Fruit fly (Drosophila melanogaster): Measurements from ENCODE around the gene BBIP1.

The BBIP1 gene

DNA sequence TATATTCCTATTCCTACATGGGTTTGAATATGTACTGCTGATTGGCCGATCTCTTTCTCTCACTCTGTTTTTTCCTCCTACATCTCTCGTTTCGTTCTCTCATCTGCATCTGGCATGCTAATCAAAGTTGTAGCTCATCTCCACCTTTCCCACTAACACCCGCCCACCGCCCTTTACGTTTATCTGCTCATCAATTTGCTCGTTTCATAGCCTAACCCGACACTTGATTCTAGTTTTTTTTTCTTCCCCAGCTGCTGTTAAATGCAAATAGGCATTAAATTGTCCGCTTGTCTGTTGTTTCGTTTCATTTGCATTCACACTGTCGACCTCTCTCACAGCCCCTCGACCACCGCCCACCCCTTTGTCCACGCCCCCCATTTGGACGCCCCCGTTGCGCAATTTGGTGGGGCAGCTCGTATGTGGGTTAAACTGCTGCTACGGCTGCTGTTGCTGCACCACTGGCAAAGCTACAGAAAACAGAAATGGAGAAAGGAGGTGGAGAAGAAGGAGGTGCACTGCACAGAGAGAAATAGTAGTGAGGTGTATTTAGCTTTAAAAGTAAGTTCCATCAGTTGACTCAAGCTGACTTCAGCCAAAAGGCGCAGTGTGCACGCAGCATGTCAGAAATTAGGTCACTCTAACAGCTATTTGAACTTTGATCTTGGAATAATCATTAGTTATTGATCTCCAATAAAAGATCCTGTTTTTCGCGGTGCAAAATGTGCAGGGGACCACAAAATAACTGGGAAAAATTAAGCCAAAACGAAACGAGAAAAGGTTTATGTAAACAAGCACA lies 16.5 kb downstream of the BBIP1 start:
- TF ChIP-seq CG17801 (GFP tag; optimal IDR thresholded peaks at IDR 0.05; ENCODE audit: partially characterized antibody): no peak

- TF ChIP-seq CG17801 (GFP tag; optimal IDR thresholded peaks at IDR 0.05; ENCODE audit: partially characterized antibody): peak; percentile 21
Observed at dm6 chr3R:9422338-9422737, 18.2 kb downstream of the BBIP1 start.

- no peak for TF ChIP-seq CG17801 (GFP tag; optimal IDR thresholded peaks at IDR 0.05; ENCODE audit: partially characterized antibody)
Observed at dm6 chr3R:9424061-9424665, 20.0 kb downstream of the BBIP1 start.

dm6 chr3R:9427328-9427727 lies 23.1 kb downstream of the BBIP1 start:
- no peak for TF ChIP-seq CG17801 (GFP tag; optimal IDR thresholded peaks at IDR 0.05; ENCODE audit: partially characterized antibody)

- peak; percentile 10 for TF ChIP-seq CG17801 (GFP tag; optimal IDR thresholded peaks at IDR 0.05; ENCODE audit: partially characterized antibody)
Observed at dm6 chr3R:9428189-9428699, 24.1 kb downstream of the BBIP1 start.

DNA sequence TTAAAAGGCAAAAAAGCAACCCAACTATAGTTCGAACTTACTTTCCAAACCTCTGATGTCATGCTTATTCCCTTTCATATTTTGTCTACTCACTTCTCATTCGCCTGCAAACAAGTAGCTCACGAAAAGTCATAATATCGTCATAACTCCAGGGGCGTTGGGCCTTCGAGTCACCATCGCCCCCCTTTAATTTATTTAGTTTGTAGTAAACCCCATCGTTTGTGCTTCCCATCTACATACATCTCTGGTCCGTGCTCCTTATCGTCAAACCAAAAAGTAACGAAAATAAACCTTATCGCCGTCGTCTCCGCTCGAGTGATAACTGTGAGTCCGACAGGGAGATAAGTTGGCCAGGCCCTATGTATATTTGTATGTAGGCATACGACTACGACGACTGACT lies 24.8 kb downstream of the BBIP1 start:
- TF ChIP-seq CG17801 (GFP tag; optimal IDR thresholded peaks at IDR 0.05; ENCODE audit: partially characterized antibody): peak; percentile 22

dm6 chr3R:9430344-9431253 lies 26.4 kb downstream of the BBIP1 start:
- no peak for TF ChIP-seq CG17801 (GFP tag; optimal IDR thresholded peaks at IDR 0.05; ENCODE audit: partially characterized antibody)

DNA sequence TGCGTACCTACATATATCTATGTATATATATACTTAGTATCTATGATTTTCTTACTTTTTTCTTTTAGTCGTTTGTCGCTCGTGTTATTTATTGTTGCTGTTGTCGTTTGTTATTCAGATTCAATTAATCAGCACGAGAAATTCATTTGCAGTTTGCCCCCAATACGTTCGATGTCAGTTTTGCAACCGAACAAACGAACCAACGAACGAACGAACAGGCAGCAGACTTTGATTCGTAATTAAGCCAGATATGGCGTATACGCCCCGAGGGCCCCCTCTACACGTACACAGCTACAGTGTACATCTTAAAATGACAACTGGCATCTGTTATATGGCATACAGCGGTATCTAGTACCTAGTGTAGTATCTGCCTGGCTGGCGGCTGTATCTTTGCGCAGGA lies 29.1 kb downstream of the BBIP1 start:
- no peak for TF ChIP-seq CG17801 (GFP tag; optimal IDR thresholded peaks at IDR 0.05; ENCODE audit: partially characterized antibody)

- TF ChIP-seq CG17801 (GFP tag; optimal IDR thresholded peaks at IDR 0.05; ENCODE audit: partially characterized antibody): no peak
Observed at dm6 chr3R:9433774-9434173, 29.6 kb downstream of the BBIP1 start.

DNA sequence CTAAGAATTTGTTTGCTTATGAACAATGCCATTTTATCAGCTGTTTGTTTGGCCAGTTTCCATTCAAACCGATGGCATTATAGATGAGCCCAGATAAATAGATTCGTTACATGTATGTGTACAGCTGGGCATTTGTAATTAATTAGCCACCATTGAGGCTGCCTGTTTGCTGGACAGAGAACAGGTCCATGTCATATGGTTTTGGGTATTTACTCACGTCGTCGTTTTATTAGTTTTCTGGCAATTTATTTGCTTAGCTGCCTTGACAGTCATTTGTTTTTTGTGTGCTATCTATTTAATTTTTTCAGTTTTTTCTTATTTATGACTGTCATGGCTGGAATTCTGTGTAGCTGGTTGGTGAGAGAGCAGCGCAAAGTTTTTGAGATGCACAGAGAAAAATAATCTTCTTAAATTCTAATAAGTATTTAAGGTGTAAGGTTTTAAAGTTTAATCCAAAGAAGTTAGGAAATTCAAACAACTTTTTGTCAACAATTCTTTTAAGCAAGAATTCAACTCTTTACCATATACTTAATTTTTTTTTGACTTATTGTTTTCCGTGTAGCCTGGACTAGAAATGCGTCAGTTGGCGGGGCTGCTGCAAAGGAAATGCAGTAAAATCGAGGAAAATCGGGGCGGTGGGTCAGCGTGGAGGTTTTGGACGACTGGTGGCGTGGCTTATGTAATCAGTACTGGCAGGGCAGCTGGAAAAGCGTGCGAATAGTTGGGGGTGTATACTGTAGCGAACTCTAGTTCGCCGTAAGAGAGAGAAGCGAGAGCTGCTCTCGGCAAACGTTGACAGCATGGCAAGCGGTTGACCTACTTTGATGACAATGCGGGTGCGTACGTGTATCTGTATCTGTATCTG lies 30.6 kb downstream of the BBIP1 start:
- TF ChIP-seq CG17801 (GFP tag; optimal IDR thresholded peaks at IDR 0.05; ENCODE audit: partially characterized antibody): no peak

- no peak for TF ChIP-seq CG17801 (GFP tag; optimal IDR thresholded peaks at IDR 0.05; ENCODE audit: partially characterized antibody)
Observed at dm6 chr3R:9435898-9436297, 31.7 kb downstream of the BBIP1 start.

DNA sequence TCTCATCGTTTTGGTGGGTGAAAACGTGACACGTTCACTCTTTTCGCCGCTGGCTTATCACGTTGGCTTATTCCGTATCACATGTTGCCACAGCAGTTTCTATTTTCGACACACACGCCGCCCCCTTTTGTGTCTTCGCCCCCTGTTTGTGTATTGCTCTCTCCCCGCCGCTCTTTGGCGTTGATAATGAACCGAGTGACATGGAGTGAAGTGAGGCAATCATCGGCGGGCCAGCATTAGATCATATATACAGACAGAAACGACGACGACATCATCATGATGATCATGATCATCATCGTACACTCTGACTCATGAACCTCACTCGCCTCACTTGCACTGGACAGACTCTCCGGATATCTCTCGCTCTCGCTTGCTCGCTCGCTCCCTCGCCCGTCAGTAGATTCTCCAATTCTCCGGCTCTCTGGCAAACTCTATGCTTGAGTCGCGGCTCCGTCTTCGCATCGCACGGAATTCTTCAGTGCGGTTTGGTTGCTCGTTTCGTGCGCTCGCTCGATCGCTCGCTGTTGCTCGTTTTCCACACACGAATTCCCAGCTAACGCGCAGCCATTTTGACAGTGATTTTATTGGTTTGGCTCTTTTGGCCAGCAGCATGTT lies 32.3 kb downstream of the BBIP1 start:
- TF ChIP-seq CG17801 (GFP tag; optimal IDR thresholded peaks at IDR 0.05; ENCODE audit: partially characterized antibody): peak; percentile 4

DNA sequence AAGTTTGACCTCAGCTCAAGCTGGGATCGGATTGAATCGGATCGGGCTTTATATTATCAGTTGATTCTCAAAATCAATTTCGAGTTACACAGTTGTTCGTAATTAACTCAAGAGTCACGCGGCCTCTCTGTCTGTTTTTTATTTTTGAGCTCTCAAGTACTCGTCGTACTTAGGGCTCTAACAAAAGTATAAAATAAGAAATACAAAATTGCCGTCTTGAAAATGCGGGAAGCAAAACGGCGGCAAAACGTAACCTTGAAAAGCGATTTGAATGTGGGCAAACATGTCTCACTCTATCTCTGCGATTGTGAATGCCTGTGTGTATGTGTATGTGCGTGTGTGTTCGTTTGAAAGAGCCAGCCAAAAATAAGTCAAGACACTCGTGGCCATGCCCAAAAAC lies 33.4 kb downstream of the BBIP1 start:
- TF ChIP-seq CG17801 (GFP tag; optimal IDR thresholded peaks at IDR 0.05; ENCODE audit: partially characterized antibody): no peak

- no peak for TF ChIP-seq CG17801 (GFP tag; optimal IDR thresholded peaks at IDR 0.05; ENCODE audit: partially characterized antibody)
Observed at dm6 chr3R:9441134-9441533, 36.9 kb downstream of the BBIP1 start.
